Fruit fly (Drosophila melanogaster): ENCODE measurements around the gene Fkbp39.

Gene Fkbp39

DNA sequence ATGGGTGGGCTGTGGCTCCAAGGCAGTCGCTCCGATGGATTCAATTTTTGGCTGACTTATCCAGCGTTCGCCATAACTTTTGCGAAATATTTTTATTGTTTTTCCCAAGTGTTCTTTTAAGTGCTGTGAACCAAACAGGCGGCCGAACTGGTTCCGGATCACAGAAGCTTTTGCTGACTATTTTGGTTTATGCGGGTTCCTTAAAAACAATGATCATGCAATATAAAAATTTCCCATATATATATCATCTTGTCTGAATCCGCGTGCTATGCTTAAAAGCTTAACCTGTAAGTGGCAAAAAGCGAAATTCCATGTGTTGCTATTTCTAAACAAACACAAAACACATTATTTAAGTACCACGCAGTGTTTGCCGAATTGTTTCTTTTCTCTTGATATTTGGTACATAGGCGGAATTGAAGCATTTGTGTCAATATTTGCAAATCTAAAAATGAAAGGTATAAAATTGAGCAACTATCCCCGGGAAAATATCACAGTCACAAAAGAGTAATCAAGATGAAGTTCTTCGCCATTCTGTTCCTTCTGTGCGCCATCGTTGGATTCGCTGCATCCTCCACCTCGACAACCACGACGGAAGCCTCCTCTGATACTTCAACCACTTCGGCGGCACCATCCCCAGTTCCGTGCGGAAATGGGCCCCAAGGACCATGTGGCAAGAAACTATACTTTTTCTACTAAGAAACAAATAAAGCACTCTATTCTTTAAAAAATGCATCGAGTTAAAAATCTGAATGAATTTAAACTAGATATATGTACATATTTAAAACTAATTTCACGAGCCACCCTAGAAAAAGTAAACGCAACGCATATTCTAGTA is 12.8 kb downstream of the Fkbp39 start, which contains the start of the genes CG6276 and CG44040:
CG6276 (minus strand) TSS at position 158 of the 835 bp plus-strand sequence.
CG44040 (plus strand) TSS at position 467 of the 835 bp plus-strand sequence.
- TF ChIP-seq cic (GFP tag; optimal IDR thresholded peaks at IDR 0.05), result no peak
- peak; percentile 76 for TF ChIP-seq CG7101 (tag; optimal IDR thresholded peaks at IDR 0.05)
- TF ChIP-seq CG14711 (tag; optimal IDR thresholded peaks at IDR 0.05), result peak; percentile 34
- TF ChIP-seq CG12768 (GFP tag; optimal IDR thresholded peaks at IDR 0.05), result peak; percentile 37
- TF ChIP-seq tj (GFP tag; optimal IDR thresholded peaks at IDR 0.05), result peak; percentile 42
- TF ChIP-seq cnc (optimal IDR thresholded peaks at IDR 0.05), result peak in 1 of 2 experiments; percentile 38
- no peak for TF ChIP-seq kay (GFP tag; ENCODE audit: borderline replicate concordance)
- peak; percentile 32 for TF ChIP-seq CG1620 (GFP tag; optimal IDR thresholded peaks at IDR 0.05)
- TF ChIP-seq CG11617 (GFP tag; optimal IDR thresholded peaks at IDR 0.05), result peak; percentile 73
- no peak for TF ChIP-seq Hr96 (GFP tag; optimal IDR thresholded peaks at IDR 0.05)
- TF ChIP-seq Clk (GFP tag; optimal IDR thresholded peaks at IDR 0.05), result no peak
- TF ChIP-seq CG33017 (tag; optimal IDR thresholded peaks at IDR 0.05), result peak; percentile 62
- TF ChIP-seq toe (GFP tag; optimal IDR thresholded peaks at IDR 0.05), result peak; percentile 48
- TF ChIP-seq ovo (GFP tag; optimal IDR thresholded peaks at IDR 0.05), result peak; percentile 7
- peak; percentile 73 for TF ChIP-seq CG5204 (GFP tag; optimal IDR thresholded peaks at IDR 0.05)
- peak; percentile 43 for TF ChIP-seq pad (GFP tag; optimal IDR thresholded peaks at IDR 0.05)
- peak; percentile 27 for TF ChIP-seq Mnt (GFP tag; optimal IDR thresholded peaks at IDR 0.05)
- peak; percentile 42 for TF ChIP-seq bab1 (GFP tag; optimal IDR thresholded peaks at IDR 0.05)
- no peak for TF ChIP-seq Crg-1 (GFP tag; optimal IDR thresholded peaks at IDR 0.05)
- peak; percentile 53 for TF ChIP-seq CG7045 (GFP tag; optimal IDR thresholded peaks at IDR 0.05)

DNA sequence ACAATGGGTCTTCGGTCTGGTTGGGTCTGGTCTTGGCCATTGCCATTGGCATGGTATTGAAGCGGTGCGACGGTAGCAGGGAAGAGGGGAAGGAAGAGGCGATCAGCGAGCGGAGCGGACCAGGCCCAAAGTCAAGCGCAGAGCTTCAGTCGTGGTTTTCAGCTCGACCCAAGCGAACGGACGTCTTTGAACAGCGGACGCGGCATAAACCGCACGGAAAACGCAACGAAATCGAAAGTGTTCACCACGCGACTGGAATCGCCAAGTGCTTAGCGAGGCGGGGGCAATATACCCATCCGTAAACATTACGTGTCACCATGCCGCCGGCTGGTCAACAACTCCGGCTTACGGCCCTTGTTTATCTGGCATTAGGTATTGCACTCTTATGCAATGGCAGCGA is 16.6 kb downstream of the Fkbp39 start, which contains the start of gene CG14866:
CG14866 (plus strand) TSS at position 146 of the 400 bp plus-strand sequence.
- no peak for TF ChIP-seq tj (GFP tag; optimal IDR thresholded peaks at IDR 0.05)

DNA sequence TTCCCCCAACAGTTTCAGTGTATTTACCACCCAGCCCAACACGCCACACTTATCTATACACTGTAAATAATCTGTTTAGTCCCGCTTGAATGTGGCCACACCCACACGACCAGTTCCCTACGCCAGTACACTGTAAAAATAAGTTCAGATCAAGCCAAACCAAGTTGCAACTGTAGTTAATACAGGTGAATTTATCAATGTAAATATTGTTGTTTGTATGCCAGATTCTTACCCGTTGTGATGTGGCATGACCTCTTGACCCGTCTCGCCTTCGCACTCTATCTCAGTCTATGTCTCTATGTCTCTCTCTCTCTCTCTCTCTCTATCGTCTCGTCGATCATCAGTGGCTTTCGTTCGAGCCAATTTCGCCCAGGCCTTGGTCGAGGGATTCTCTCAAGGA is 19.1 kb downstream of the Fkbp39 start:
- TF ChIP-seq Crg-1 (GFP tag; optimal IDR thresholded peaks at IDR 0.05), result no peak
- TF ChIP-seq pad (GFP tag; optimal IDR thresholded peaks at IDR 0.05), result no peak
- TF ChIP-seq CG11617 (GFP tag; optimal IDR thresholded peaks at IDR 0.05), result no peak
- TF ChIP-seq cic (GFP tag; optimal IDR thresholded peaks at IDR 0.05), result no peak
- no peak for TF ChIP-seq Clk (GFP tag; optimal IDR thresholded peaks at IDR 0.05)
- no peak for TF ChIP-seq CG12768 (GFP tag; optimal IDR thresholded peaks at IDR 0.05)
- no peak for TF ChIP-seq kay (GFP tag; ENCODE audit: borderline replicate concordance)
- TF ChIP-seq tj (GFP tag; optimal IDR thresholded peaks at IDR 0.05), result no peak
- TF ChIP-seq CG1620 (GFP tag; optimal IDR thresholded peaks at IDR 0.05), result no peak
- TF ChIP-seq CG5204 (GFP tag; optimal IDR thresholded peaks at IDR 0.05), result no peak
- no peak for TF ChIP-seq Mnt (GFP tag; optimal IDR thresholded peaks at IDR 0.05)
- no peak for TF ChIP-seq CG7045 (GFP tag; optimal IDR thresholded peaks at IDR 0.05)
- TF ChIP-seq CG33017 (tag; optimal IDR thresholded peaks at IDR 0.05), result no peak
- no peak for TF ChIP-seq ovo (GFP tag; optimal IDR thresholded peaks at IDR 0.05)

DNA sequence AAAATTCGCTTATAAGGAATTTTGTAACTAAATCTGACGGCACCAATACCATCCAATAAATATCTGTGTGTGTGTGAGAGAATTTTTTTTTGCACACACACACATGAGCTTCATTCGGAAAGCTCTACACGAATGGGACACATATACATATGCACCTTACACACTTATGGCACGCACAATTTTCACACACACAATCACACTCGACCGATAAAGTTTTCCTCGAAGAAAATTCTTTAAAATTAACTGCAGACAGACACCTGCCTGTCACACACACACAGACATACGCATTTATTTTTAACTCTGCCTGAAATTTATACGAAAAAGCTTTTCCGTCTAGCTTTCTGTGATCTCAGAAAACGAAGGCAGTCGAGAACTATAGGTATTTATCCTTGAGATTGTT is 22.2 kb downstream of the Fkbp39 start:
- TF ChIP-seq CG14711 (tag; optimal IDR thresholded peaks at IDR 0.05), result no peak
- no peak for TF ChIP-seq CG7045 (GFP tag; optimal IDR thresholded peaks at IDR 0.05)
- TF ChIP-seq tj (GFP tag; optimal IDR thresholded peaks at IDR 0.05), result no peak
- TF ChIP-seq pad (GFP tag; optimal IDR thresholded peaks at IDR 0.05), result no peak
- TF ChIP-seq CG11617 (GFP tag; optimal IDR thresholded peaks at IDR 0.05), result no peak
- TF ChIP-seq Clk (GFP tag; optimal IDR thresholded peaks at IDR 0.05), result no peak
- TF ChIP-seq CG33017 (tag; optimal IDR thresholded peaks at IDR 0.05), result no peak

DNA sequence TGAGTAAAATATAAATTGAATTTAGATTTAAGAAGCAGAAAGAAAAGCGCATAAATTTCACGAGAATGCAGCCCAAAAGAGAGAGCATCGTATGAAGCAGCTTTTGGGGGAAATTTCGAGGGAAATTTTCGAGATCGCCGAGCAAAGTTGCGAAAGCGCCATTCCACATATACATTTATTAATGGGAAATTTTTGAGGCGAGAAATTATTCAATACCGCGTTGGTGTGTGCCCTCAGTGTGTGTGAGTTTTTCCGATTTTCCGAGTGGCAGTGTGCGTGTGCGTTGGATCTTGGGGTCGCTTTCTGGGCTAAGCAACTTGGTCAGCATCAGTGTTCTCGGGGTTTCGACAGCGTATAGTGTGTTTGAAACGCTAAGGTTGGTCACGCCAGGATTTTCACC is 23.0 kb downstream of the Fkbp39 start, which contains the start of gene Tm2:
Tm2 (plus strand) TSS at position 270 of the 400 bp plus-strand sequence.
- TF ChIP-seq Crg-1 (GFP tag; optimal IDR thresholded peaks at IDR 0.05) (no peak), ovo (GFP tag; optimal IDR thresholded peaks at IDR 0.05) (no peak), toe (GFP tag; optimal IDR thresholded peaks at IDR 0.05) (no peak), cic (GFP tag; optimal IDR thresholded peaks at IDR 0.05) (no peak), tj (GFP tag; optimal IDR thresholded peaks at IDR 0.05) (no peak), CG7101 (tag; optimal IDR thresholded peaks at IDR 0.05) (no peak), pad (GFP tag; optimal IDR thresholded peaks at IDR 0.05) (no peak), Mnt (GFP tag; optimal IDR thresholded peaks at IDR 0.05) (no peak), Clk (GFP tag; optimal IDR thresholded peaks at IDR 0.05) (no peak), CG14711 (tag; optimal IDR thresholded peaks at IDR 0.05) (no peak)

DNA sequence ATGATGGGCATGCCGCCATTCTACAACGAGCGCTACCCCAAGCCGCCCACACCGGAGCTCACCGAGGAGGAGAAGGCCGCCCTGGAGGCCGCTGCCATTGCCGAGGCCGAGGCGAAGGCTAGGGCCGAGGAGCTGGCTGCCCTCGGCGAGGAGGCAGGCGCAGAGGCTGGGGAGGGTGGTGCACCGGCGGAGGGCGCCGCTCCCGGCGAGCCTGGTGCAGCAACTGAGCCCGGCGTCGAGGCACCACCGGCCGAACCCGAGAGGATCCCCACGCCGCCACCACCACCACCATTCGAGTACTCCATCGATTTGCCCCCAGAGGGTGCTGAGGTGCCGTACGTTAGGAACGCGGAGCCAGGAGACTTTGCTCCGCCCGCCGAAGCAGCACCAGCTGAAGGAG is 27.7 kb downstream of the Fkbp39 start:
- TF ChIP-seq tj (GFP tag; optimal IDR thresholded peaks at IDR 0.05) (no peak), CG7045 (GFP tag; optimal IDR thresholded peaks at IDR 0.05) (no peak), cnc (optimal IDR thresholded peaks at IDR 0.05) (no peak), ovo (GFP tag; optimal IDR thresholded peaks at IDR 0.05) (no peak)

DNA sequence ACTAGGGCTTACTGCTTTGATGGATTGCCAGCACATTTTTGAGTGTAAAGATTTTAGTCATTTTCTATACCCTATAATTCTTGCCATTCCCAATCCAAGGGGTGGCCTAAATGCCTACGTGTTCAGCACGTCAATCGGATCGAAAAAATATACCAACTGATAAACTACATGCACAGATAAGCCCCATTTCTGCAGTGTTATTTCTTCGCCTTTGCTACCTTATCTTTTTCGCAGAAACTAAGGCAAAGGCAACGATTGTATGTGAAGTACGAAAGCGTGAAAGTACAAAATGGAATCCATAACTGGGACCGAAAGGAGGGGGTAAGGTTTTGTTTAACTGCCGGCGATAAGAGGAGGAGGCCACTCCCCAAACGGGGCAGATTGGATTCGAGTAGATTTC is 35.0 kb downstream of the Fkbp39 start:
- TF ChIP-seq cic (GFP tag; optimal IDR thresholded peaks at IDR 0.05) (peak; percentile 50), CG11617 (GFP tag; optimal IDR thresholded peaks at IDR 0.05) (no peak), CG33017 (tag; optimal IDR thresholded peaks at IDR 0.05) (no peak), CG5204 (GFP tag; optimal IDR thresholded peaks at IDR 0.05) (no peak), tj (GFP tag; optimal IDR thresholded peaks at IDR 0.05) (no peak), CG14711 (tag; optimal IDR thresholded peaks at IDR 0.05) (no peak), bab1 (GFP tag; optimal IDR thresholded peaks at IDR 0.05) (no peak), pad (GFP tag; optimal IDR thresholded peaks at IDR 0.05) (peak; percentile 26), Mnt (GFP tag; optimal IDR thresholded peaks at IDR 0.05) (peak; percentile 45), CG12768 (GFP tag; optimal IDR thresholded peaks at IDR 0.05) (peak; percentile 36), Clk (GFP tag; optimal IDR thresholded peaks at IDR 0.05) (no peak), CG1620 (GFP tag; optimal IDR thresholded peaks at IDR 0.05) (no peak), kay (GFP tag; ENCODE audit: borderline replicate concordance) (peak; percentile 95), CG7045 (GFP tag; optimal IDR thresholded peaks at IDR 0.05) (no peak), toe (GFP tag; optimal IDR thresholded peaks at IDR 0.05) (no peak), CG7101 (tag; optimal IDR thresholded peaks at IDR 0.05) (no peak), cnc (optimal IDR thresholded peaks at IDR 0.05) (no peak), Hr96 (GFP tag; optimal IDR thresholded peaks at IDR 0.05) (no peak), ovo (GFP tag; optimal IDR thresholded peaks at IDR 0.05) (no peak), Crg-1 (GFP tag; optimal IDR thresholded peaks at IDR 0.05) (no peak)

Measured in whole organism, adult.